Worm (Caenorhabditis elegans) whole organism, young adult: ENCODE measurements around the gene glt-5.

Experiments used
- B0019.2 ChIP-seq: fragments of 200-800 bp; sonication (Bioruptor generic); conservative IDR thresholded peaks from 2 replicates; pipeline ENCODE4 v1.3.6; 2022; ENCODE audit warnings: missing genetic modification reagents, missing genetic modification characterization, missing compliant biosample characterization
- B0035.1 ChIP-seq: sonication (generic microtip); optimal IDR thresholded peaks from 2 replicates; lab custom pipeline; 2016; ENCODE audit warnings: missing genetic modification characterization, mild to moderate bottlenecking, missing compliant biosample characterization, missing genotype, missing genetic modification reagents
- D2030.7 ChIP-seq: fragments of 200-800 bp; sonication (Bioruptor generic); IDR thresholded peaks from 2 replicates; pipeline ENCODE4 v1.3.6; 2022; ENCODE audit warnings: missing genetic modification reagents, missing genetic modification characterization, missing compliant biosample characterization
- F37B4.10 ChIP-seq: fragments of 200-800 bp; sonication (Bioruptor generic); IDR thresholded peaks from 2 replicates; pipeline ENCODE4 v1.3.6; 2022; ENCODE audit warnings: missing genetic modification characterization, missing compliant biosample characterization
- F57C9.4 ChIP-seq: sonication (generic microtip); optimal IDR thresholded peaks from 2 replicates; lab custom pipeline; 2017; ENCODE audit warnings: mild to moderate bottlenecking, missing genetic modification characterization, missing compliant biosample characterization
- K11D2.4 ChIP-seq: fragments of 200-800 bp; sonication (Bioruptor generic); IDR thresholded peaks from 2 replicates; pipeline ENCODE4 v1.3.6; 2022; ENCODE audit warnings: missing genetic modification reagents, missing genetic modification characterization, missing compliant biosample characterization
- T07F8.4 ChIP-seq: sonication (generic microtip); optimal IDR thresholded peaks from 2 replicates; lab custom pipeline; 2016; ENCODE audit warnings: mild to moderate bottlenecking, missing genetic modification characterization, moderate library complexity, missing compliant biosample characterization
- T26A5.8 ChIP-seq: sonication (generic microtip); optimal IDR thresholded peaks from 2 replicates; lab custom pipeline; 2016; ENCODE audit warnings: missing genetic modification characterization, missing compliant biosample characterization
- Y53F4B.3 ChIP-seq: fragments of 200-800 bp; sonication (Bioruptor generic); IDR thresholded peaks from 2 replicates; pipeline ENCODE4 v1.3.6; 2022; ENCODE audit warnings: missing genetic modification reagents, missing genetic modification characterization, missing compliant biosample characterization
- Y67H2A.10 ChIP-seq: fragments of 200-800 bp; sonication (Bioruptor generic); conservative IDR thresholded peaks from 2 replicates; pipeline ENCODE4 v1.3.6; 2022; ENCODE audit warnings: missing genetic modification reagents, missing genetic modification characterization, missing compliant biosample characterization
- ZK185.1 ChIP-seq: sonication (generic microtip); optimal IDR thresholded peaks from 2 replicates; lab custom pipeline; 2016; ENCODE audit warnings: mild to moderate bottlenecking, missing genetic modification characterization, missing compliant biosample characterization; ENCODE audit not compliant: poor library complexity, severe bottlenecking
- akir-1 ChIP-seq: fragments of 200-800 bp; sonication (Bioruptor generic); optimal IDR thresholded peaks from 2 replicates; lab custom pipeline; 2018; ENCODE audit warnings: mild to moderate bottlenecking, missing genetic modification characterization, moderate library complexity, missing compliant biosample characterization
- aptf-2 ChIP-seq: fragments of 200-800 bp; sonication (Bioruptor generic); conservative IDR thresholded peaks from 2 replicates; pipeline ENCODE4 v1.3.6; 2022; ENCODE audit warnings: missing genetic modification reagents, missing genetic modification characterization, missing compliant biosample characterization
- cebp-1 ChIP-seq, 2 experiments: fragments of 200-800 bp in 1 of 2; sonication (Bioruptor generic) in 1 of 2; sonication (generic microtip) in 1 of 2; IDR thresholded peaks in 1 of 2; optimal IDR thresholded peaks in 1 of 2; 2 replicates each; pipeline versions ENCODE4 v1.3.6 to Lab custom; 2017 to 2022; ENCODE audit warnings: missing compliant biosample characterization in 2 of 2, missing genetic modification characterization in 2 of 2, mild to moderate bottlenecking in 1 of 2, missing genetic modification reagents in 1 of 2, moderate library complexity in 1 of 2
- dox-1 ChIP-seq: fragments of 200-800 bp; sonication (Bioruptor generic); IDR thresholded peaks from 2 replicates; pipeline ENCODE4 v1.3.6; 2022; ENCODE audit warnings: missing genetic modification reagents, missing genetic modification characterization, missing compliant biosample characterization
- dpff-1 ChIP-seq: sonication (generic microtip); optimal IDR thresholded peaks from 2 replicates; lab custom pipeline; 2017; ENCODE audit warnings: mild to moderate bottlenecking, missing genetic modification characterization, missing compliant biosample characterization
- dpl-1 ChIP-seq: fragments of 150-350 bp; optimal IDR thresholded peaks from 2 replicates; lab custom pipeline; 2014; ENCODE audit warnings: missing biosample characterization, missing genetic modification reagents, missing genetic modification characterization
- egl-44 ChIP-seq: fragments of 200-800 bp; sonication (Bioruptor generic); IDR thresholded peaks from 2 replicates; pipeline ENCODE4 v1.3.6; 2022; ENCODE audit warnings: missing genetic modification reagents, missing genetic modification characterization, missing compliant biosample characterization
- ets-4 ChIP-seq: fragments of 200-800 bp; sonication (Bioruptor generic); optimal IDR thresholded peaks from 2 replicates; lab custom pipeline; 2018; ENCODE audit warnings: mild to moderate bottlenecking, missing genetic modification characterization, missing compliant biosample characterization
- fkh-3 ChIP-seq: sonication (generic microtip); optimal IDR thresholded peaks from 2 replicates; lab custom pipeline; 2016; ENCODE audit warnings: mild to moderate bottlenecking, missing genetic modification characterization, missing compliant biosample characterization
- hlh-26 ChIP-seq: fragments of 200-800 bp; sonication (Bioruptor generic); conservative IDR thresholded peaks from 2 replicates; pipeline ENCODE4 v1.3.6; 2022; ENCODE audit warnings: missing genetic modification reagents, missing genetic modification characterization, missing compliant biosample characterization
- hmg-20 ChIP-seq: fragments of 200-800 bp; sonication (Bioruptor generic); IDR thresholded peaks from 2 replicates; pipeline ENCODE4 v1.3.6; 2022; ENCODE audit warnings: missing genetic modification reagents, missing genetic modification characterization, missing compliant biosample characterization
- hrde-1 ChIP-seq: sonication (generic microtip); optimal IDR thresholded peaks from 2 replicates; lab custom pipeline; 2016; ENCODE audit warnings: missing genetic modification characterization, mild to moderate bottlenecking, missing compliant biosample characterization, moderate library complexity, missing genotype, missing genetic modification reagents, borderline replicate concordance
- lag-1 ChIP-seq: fragments of 200-800 bp; sonication (Bioruptor generic); IDR thresholded peaks from 2 replicates; pipeline ENCODE4 v1.3.6; 2022; ENCODE audit warnings: missing genetic modification reagents, missing genetic modification characterization, missing compliant biosample characterization
- lir-1 ChIP-seq: fragments of 200-800 bp; sonication (Bioruptor generic); conservative IDR thresholded peaks from 2 replicates; pipeline ENCODE4 v1.3.6; 2022; ENCODE audit warnings: missing genetic modification reagents, missing genetic modification characterization, missing compliant biosample characterization
- lsl-1 ChIP-seq: fragments of 200-800 bp; sonication (Bioruptor generic); optimal IDR thresholded peaks from 2 replicates; lab custom pipeline; 2018; ENCODE audit warnings: mild to moderate bottlenecking, missing genetic modification characterization, moderate library complexity, missing compliant biosample characterization
- madf-10 ChIP-seq: sonication (generic microtip); optimal IDR thresholded peaks from 2 replicates; lab custom pipeline; 2016; ENCODE audit warnings: mild to moderate bottlenecking, missing genetic modification characterization, missing compliant biosample characterization
- madf-8 ChIP-seq: fragments of 200-800 bp; sonication (Bioruptor generic); conservative IDR thresholded peaks from 2 replicates; pipeline ENCODE4 v1.3.6; 2022; ENCODE audit warnings: missing genetic modification reagents, missing genetic modification characterization, missing compliant biosample characterization
- mel-28 ChIP-seq: sonication (generic microtip); optimal IDR thresholded peaks from 2 replicates; lab custom pipeline; 2016; ENCODE audit warnings: borderline replicate concordance, mild to moderate bottlenecking, missing genetic modification characterization, missing compliant biosample characterization
- mes-4 ChIP-seq: sonication (generic microtip); optimal IDR thresholded peaks from 2 replicates; lab custom pipeline; 2016; ENCODE audit warnings: missing genotype, missing genetic modification characterization, missing compliant biosample characterization
- mxl-1 ChIP-seq: sonication (generic microtip); optimal IDR thresholded peaks from 2 replicates; lab custom pipeline; 2016; ENCODE audit warnings: missing genetic modification characterization, missing compliant biosample characterization
- nfyb-1 ChIP-seq: fragments of 200-800 bp; sonication (Bioruptor generic); IDR thresholded peaks from 2 replicates; pipeline ENCODE4 v1.3.6; 2022; ENCODE audit warnings: missing genetic modification reagents, missing genetic modification characterization, missing compliant biosample characterization
- nhr-179 ChIP-seq: sonication (generic microtip); optimal IDR thresholded peaks from 2 replicates; lab custom pipeline; 2016; ENCODE audit warnings: mild to moderate bottlenecking, missing genetic modification characterization, missing compliant biosample characterization
- nhr-27 ChIP-seq: fragments of 200-800 bp; sonication (Bioruptor generic); optimal IDR thresholded peaks from 2 replicates; lab custom pipeline; 2018; ENCODE audit warnings: mild to moderate bottlenecking, missing genetic modification characterization, moderate library complexity, missing compliant biosample characterization
- nhr-90 ChIP-seq: sonication (generic microtip); optimal IDR thresholded peaks from 2 replicates; lab custom pipeline; 2016; ENCODE audit warnings: missing genotype, mild to moderate bottlenecking, missing genetic modification characterization, missing compliant biosample characterization
- pha-4 ChIP-seq: fragments of 150-350 bp; sonication (generic microtip); optimal IDR thresholded peaks from 2 replicates; lab custom pipeline; 2014; ENCODE audit warnings: missing biosample characterization, missing genetic modification reagents, missing genetic modification characterization
- rec-8 ChIP-seq, 2 experiments: sonication (generic microtip); optimal IDR thresholded peaks; 2 replicates each; lab custom pipeline; 2016; ENCODE audit warnings: mild to moderate bottlenecking in 2 of 2, missing genetic modification characterization in 2 of 2, missing genetic modification reagents in 2 of 2, missing genotype in 2 of 2, missing biosample characterization in 1 of 2, missing compliant biosample characterization in 1 of 2, moderate library complexity in 1 of 2
- snpc-1.1 ChIP-seq: sonication (generic microtip); optimal IDR thresholded peaks from 2 replicates; lab custom pipeline; 2017; ENCODE audit warnings: missing genetic modification characterization, mild to moderate bottlenecking, missing compliant biosample characterization, antibody characterized with exemption, moderate library complexity, missing genotype, missing genetic modification reagents; ENCODE audit not compliant: insufficient read depth
- snpc-3.4 ChIP-seq: sonication (generic microtip); optimal IDR thresholded peaks from 2 replicates; lab custom pipeline; 2017; ENCODE audit warnings: missing genetic modification characterization, mild to moderate bottlenecking, missing compliant biosample characterization, antibody characterized with exemption, moderate library complexity, missing genotype, missing genetic modification reagents
- snpc-4 ChIP-seq, 5 experiments: fragments of 150-350 bp in 1 of 5; sonication (generic microtip) in 4 of 5; optimal IDR thresholded peaks; 2 replicates each; lab custom pipeline; 2014 to 2018; ENCODE audit warnings: missing genetic modification characterization in 5 of 5, missing biosample characterization in 3 of 5, antibody characterized with exemption in 2 of 5, mild to moderate bottlenecking in 2 of 5, missing compliant biosample characterization in 2 of 5, missing genotype in 2 of 5, moderate library complexity in 2 of 5, missing genetic modification reagents in 1 of 5
- somi-1 ChIP-seq: fragments of 200-800 bp; sonication (Bioruptor generic); optimal IDR thresholded peaks from 2 replicates; lab custom pipeline; 2018; ENCODE audit warnings: mild to moderate bottlenecking, missing genetic modification characterization, missing compliant biosample characterization
- tbx-9 ChIP-seq: sonication (generic microtip); optimal IDR thresholded peaks from 2 replicates; lab custom pipeline; 2016; ENCODE audit warnings: borderline replicate concordance, missing genetic modification characterization, inconsistent platforms, missing compliant biosample characterization
- tlf-1 ChIP-seq: fragments of 200-800 bp; sonication (Bioruptor generic); optimal IDR thresholded peaks from 2 replicates; lab custom pipeline; 2018; ENCODE audit warnings: mild to moderate bottlenecking, missing genetic modification characterization, missing compliant biosample characterization
- unc-130 ChIP-seq: sonication (generic microtip); optimal IDR thresholded peaks from 2 replicates; lab custom pipeline; 2016; ENCODE audit warnings: missing genetic modification reagents, missing genetic modification characterization, missing compliant biosample characterization
- unc-62 ChIP-seq: fragments of 150-350 bp; optimal IDR thresholded peaks from 2 replicates; lab custom pipeline; 2014; ENCODE audit warnings: missing biosample characterization, missing genetic modification reagents, missing genetic modification characterization
- ztf-3 ChIP-seq: fragments of 200-800 bp; sonication (Bioruptor generic); optimal IDR thresholded peaks from 2 replicates; lab custom pipeline; 2018; ENCODE audit warnings: mild to moderate bottlenecking, missing genetic modification characterization, missing compliant biosample characterization
- ztf-6 ChIP-seq: fragments of 200-800 bp; sonication (Bioruptor generic); IDR thresholded peaks from 2 replicates; pipeline ENCODE4 v1.3.6; 2022; ENCODE audit warnings: missing genetic modification reagents, missing genetic modification characterization, missing compliant biosample characterization

glt-5 gene

ce11 chrII:9740552-9740951 is 31.9 kb upstream of the glt-5 start (continued):
- TF ChIP-seq Y53F4B.3 (GFP tag; lab: Robert Waterston, UW) (no peak), nfyb-1 (GFP tag; lab: Robert Waterston, UW) (no peak), ztf-6 (GFP tag; lab: Robert Waterston, UW) (no peak), hrde-1 (tag; lab: Kevin White, UChicago) (no peak), tlf-1 (GFP tag; lab: Kevin White, UChicago) (no peak), cebp-1 (GFP tag; IDR thresholded peaks at IDR 0.05; lab: Robert Waterston, UW) (no peak), cebp-1 (tag; optimal IDR thresholded peaks at IDR 0.05; lab: Kevin White, UChicago) (peak; percentile 26), ZK185.1 (tag; lab: Kevin White, UChicago) (no peak), mes-4 (tag; lab: Kevin White, UChicago) (no peak), akir-1 (GFP tag; lab: Kevin White, UChicago) (no peak), nhr-179 (tag; lab: Kevin White, UChicago) (no peak), pha-4 (peak; percentile 53), lir-1 (no peak), somi-1 (GFP tag; lab: Kevin White, UChicago) (no peak), T07F8.4 (no peak), lag-1 (GFP tag; lab: Robert Waterston, UW) (no peak), B0019.2 (GFP tag; lab: Robert Waterston, UW) (no peak), T26A5.8 (tag; lab: Kevin White, UChicago) (no peak), nhr-27 (tag; lab: Kevin White, UChicago) (no peak), mxl-1 (no peak), hlh-26 (GFP tag; lab: Robert Waterston, UW) (no peak), B0035.1 (tag; lab: Kevin White, UChicago) (no peak), mel-28 (tag; lab: Kevin White, UChicago) (no peak), madf-8 (GFP tag; lab: Robert Waterston, UW) (no peak), tbx-9 (tag; lab: Kevin White, UChicago) (no peak), madf-10 (no peak), egl-44 (GFP tag; lab: Robert Waterston, UW) (no peak), fkh-3 (no peak), dox-1 (peak; percentile 60; the same call in 1 of the 2 replicates), snpc-1.1 (tag; lab: Kevin White, UChicago) (no peak), lsl-1 (GFP tag; lab: Kevin White, UChicago) (no peak), F57C9.4 (tag; lab: Kevin White, UChicago) (no peak), D2030.7 (no peak), F37B4.10 (GFP tag; lab: Robert Waterston, UW) (no peak), aptf-2 (GFP tag; lab: Robert Waterston, UW) (no peak), Y67H2A.10 (GFP tag; lab: Robert Waterston, UW) (no peak), snpc-3.4 (tag; lab: Kevin White, UChicago) (no peak), ztf-3 (GFP tag; lab: Kevin White, UChicago) (no peak), dpff-1 (no peak), snpc-4 (GFP tag; optimal IDR thresholded peaks at IDR 0.05; lab: Kevin White, UChicago) (no peak), snpc-4 (tag; optimal IDR thresholded peaks at IDR 0.05; lab: Kevin White, UChicago) (peak in 1 of 4 experiments; percentile 4), unc-62 (GFP tag; lab: Kevin White, UChicago) (no peak), nhr-90 (peak; percentile 38), ets-4 (GFP tag; lab: Kevin White, UChicago) (peak; percentile 3), hmg-20 (GFP tag; lab: Robert Waterston, UW) (no peak), K11D2.4 (GFP tag; lab: Robert Waterston, UW) (no peak), unc-130 (GFP tag; lab: Kevin White, UChicago) (no peak), dpl-1 (no peak), rec-8 (tag; optimal IDR thresholded peaks at IDR 0.05; lab: Kevin White, UChicago) (no peak)
